Fruit fly (Drosophila melanogaster) whole organism: ENCODE results near the gene CG4404.

ENCODE experiments used
- CG8478 ChIP-seq: fragments of >200 bp; optimal IDR thresholded peaks from 2 replicates; lab custom pipeline; 2018; ENCODE audit warnings: inconsistent platforms
- Dll ChIP-seq: fragments of >200 bp; optimal IDR thresholded peaks from 2 replicates; lab custom pipeline; 2017
- psq ChIP-seq: fragments of >200 bp; optimal IDR thresholded peaks from 2 replicates; lab custom pipeline; 2017
- usp ChIP-seq: fragments of >200 bp; optimal IDR thresholded peaks from 2 replicates; lab custom pipeline; 2017; ENCODE audit warnings: missing biosample characterization, missing genetic modification characterization, mixed read lengths

dm6 chrX:12890166-12890825 lies 15.5 kb downstream of the CG4404 start:
- TF ChIP-seq psq (lab: Kevin White, UChicago) (no peak), CG8478 (no peak), usp (GFP tag; lab: Kevin White, UChicago) (no peak), Dll (lab: Kevin White, UChicago) (no peak)
